Fruit fly (Drosophila melanogaster) whole organism, embryonic: ENCODE data around the gene CG4462.

ENCODE experiments used
- Atf6 ChIP-seq: fragments of 200-800 bp; sonication (Bioruptor generic); IDR thresholded peaks from 2 replicates; pipeline ENCODE4 v1.3.6; 2022; ENCODE audit warnings: missing biosample characterization, missing genetic modification characterization
- CG10209 ChIP-seq: fragments of 200-800 bp; sonication (Bioruptor generic); optimal IDR thresholded peaks from 3 replicates; lab custom pipeline; 2017; ENCODE audit warnings: missing biosample characterization, mild to moderate bottlenecking, missing genetic modification characterization, missing genetic modification reagents
- CG10979 ChIP-seq: fragments of 200-800 bp; sonication (Bioruptor generic); optimal IDR thresholded peaks from 2 replicates; lab custom pipeline; 2018; ENCODE audit warnings: missing biosample characterization, mild to moderate bottlenecking, missing genetic modification characterization, moderate library complexity
- CG13894 ChIP-seq: fragments of 200-800 bp; sonication (Bioruptor generic); optimal IDR thresholded peaks from 3 replicates; lab custom pipeline; 2018; ENCODE audit warnings: missing biosample characterization, mild to moderate bottlenecking, missing genetic modification characterization, moderate library complexity
- CG14014 ChIP-seq: fragments of 200-800 bp; sonication (Bioruptor generic); IDR thresholded peaks from 2 replicates; pipeline ENCODE4 v1.3.6; 2022; ENCODE audit warnings: missing biosample characterization, missing genetic modification characterization
- CG14441 ChIP-seq: fragments of 200-800 bp; sonication (Bioruptor generic); IDR thresholded peaks from 2 replicates; pipeline ENCODE4 v1.3.6; 2022; ENCODE audit warnings: missing biosample characterization, missing genetic modification characterization
- CG14860 ChIP-seq: fragments of 200-800 bp; sonication (Bioruptor generic); IDR thresholded peaks from 3 replicates; pipeline ENCODE4 v1.3.6; 2022; ENCODE audit warnings: missing biosample characterization, missing genetic modification characterization; ENCODE audit not compliant: partially characterized antibody
- CG15479 ChIP-seq: fragments of 200-800 bp; sonication (Bioruptor generic); optimal IDR thresholded peaks from 3 replicates; lab custom pipeline; 2019; ENCODE audit warnings: missing biosample characterization, mild to moderate bottlenecking, missing genetic modification characterization, moderate library complexity
- CG1603 ChIP-seq: fragments of 200-800 bp; sonication (Bioruptor generic); optimal IDR thresholded peaks from 2 replicates; lab custom pipeline; 2019; ENCODE audit warnings: missing biosample characterization, mild to moderate bottlenecking, missing genetic modification characterization, moderate library complexity
- CG17912 ChIP-seq: fragments of 200-800 bp; sonication (Bioruptor generic); optimal IDR thresholded peaks from 2 replicates; lab custom pipeline; 2018; ENCODE audit warnings: missing biosample characterization, mild to moderate bottlenecking, missing genetic modification characterization
- CG18599 ChIP-seq: fragments of 200-800 bp; sonication (Bioruptor generic); optimal IDR thresholded peaks from 3 replicates; lab custom pipeline; 2017; ENCODE audit warnings: missing biosample characterization, missing genetic modification characterization, mild to moderate bottlenecking, moderate library complexity, missing genetic modification reagents
- CG2120 ChIP-seq: fragments of 200-800 bp; sonication (Bioruptor generic); optimal IDR thresholded peaks from 3 replicates; lab custom pipeline; 2016; ENCODE audit warnings: missing biosample characterization, missing genetic modification characterization
- CG30403 ChIP-seq: fragments of 200-800 bp; sonication (Bioruptor generic); optimal IDR thresholded peaks from 3 replicates; lab custom pipeline; 2016; ENCODE audit warnings: missing biosample characterization, missing genetic modification characterization
- CG32532 ChIP-seq: fragments of 200-800 bp; sonication (Bioruptor generic); IDR thresholded peaks from 2 replicates; pipeline ENCODE4 v1.3.6; 2022; ENCODE audit warnings: missing biosample characterization, missing genetic modification characterization
- CG33557 ChIP-seq: fragments of 200-800 bp; sonication (Bioruptor generic); optimal IDR thresholded peaks from 2 replicates; lab custom pipeline; 2019; ENCODE audit warnings: missing biosample characterization, mild to moderate bottlenecking, missing genetic modification characterization, moderate library complexity
- CG43689 ChIP-seq: fragments of 200-800 bp; sonication (Bioruptor generic); IDR thresholded peaks from 2 replicates; pipeline ENCODE4 v1.3.6; 2022; ENCODE audit warnings: missing biosample characterization, missing genetic modification characterization
- CG4424 ChIP-seq: fragments of 200-800 bp; sonication (Bioruptor generic); optimal IDR thresholded peaks from 3 replicates; lab custom pipeline; 2016; ENCODE audit warnings: missing biosample characterization, missing genetic modification characterization
- CG4707 ChIP-seq: fragments of 200-800 bp; sonication (Bioruptor generic); optimal IDR thresholded peaks from 2 replicates; lab custom pipeline; 2018; ENCODE audit warnings: missing biosample characterization, mild to moderate bottlenecking, missing genetic modification characterization, moderate library complexity
- CG7839 ChIP-seq: fragments of 200-800 bp; sonication (Bioruptor generic); optimal IDR thresholded peaks from 3 replicates; lab custom pipeline; 2018; ENCODE audit warnings: missing biosample characterization, mild to moderate bottlenecking, missing genetic modification characterization, moderate library complexity
- CHES-1-like ChIP-seq: fragments of 200-800 bp; sonication (Bioruptor generic); optimal IDR thresholded peaks from 2 replicates; lab custom pipeline; 2016; ENCODE audit warnings: missing biosample characterization, missing genetic modification characterization
- Hey ChIP-seq: fragments of 200-800 bp; sonication (Bioruptor generic); optimal IDR thresholded peaks from 3 replicates; lab custom pipeline; 2018; ENCODE audit warnings: missing biosample characterization, mild to moderate bottlenecking, missing genetic modification characterization
- Hr51 ChIP-seq, 2 experiments: fragments of 200-800 bp; sonication (Bioruptor generic); optimal IDR thresholded peaks; 2 replicates in 1 of 2; 3 replicates in 1 of 2; lab custom pipeline; 2016 to 2018; ENCODE audit warnings: missing biosample characterization in 2 of 2, missing genetic modification characterization in 2 of 2, mild to moderate bottlenecking in 1 of 2, moderate library complexity in 1 of 2
- MTF-1 ChIP-seq: fragments of 200-800 bp; sonication (Bioruptor generic); optimal IDR thresholded peaks from 2 replicates; lab custom pipeline; 2018; ENCODE audit warnings: missing biosample characterization, mild to moderate bottlenecking, missing genetic modification characterization, borderline replicate concordance
- Mrtf ChIP-seq: fragments of 200-800 bp; sonication (Bioruptor generic); IDR thresholded peaks from 3 replicates; pipeline ENCODE4 v1.3.6; 2022; ENCODE audit warnings: missing biosample characterization, missing genetic modification characterization
- Sry-δ ChIP-seq: fragments of 200-800 bp; sonication (Bioruptor generic); optimal IDR thresholded peaks from 2 replicates; lab custom pipeline; 2016; ENCODE audit warnings: missing biosample characterization, missing genetic modification characterization
- bbx ChIP-seq: fragments of 200-800 bp; sonication (Bioruptor generic); IDR thresholded peaks from 2 replicates; pipeline ENCODE4 v1.3.6; 2022; ENCODE audit warnings: missing biosample characterization, missing genetic modification characterization; ENCODE audit not compliant: partially characterized antibody
- cato ChIP-seq: fragments of 200-800 bp; sonication (Bioruptor generic); optimal IDR thresholded peaks from 2 replicates; lab custom pipeline; 2016; ENCODE audit warnings: missing biosample characterization, missing genetic modification characterization, borderline replicate concordance
- chinmo ChIP-seq: fragments of 200-800 bp; sonication (Bioruptor generic); IDR thresholded peaks from 4 replicates; pipeline ENCODE4 v1.3.6; 2022; ENCODE audit warnings: missing biosample characterization, missing genetic modification characterization; ENCODE audit not compliant: partially characterized antibody
- cwo ChIP-seq: fragments of 200-800 bp; sonication (Bioruptor generic); optimal IDR thresholded peaks from 3 replicates; lab custom pipeline; 2017; ENCODE audit warnings: missing biosample characterization, missing genetic modification characterization, mild to moderate bottlenecking, moderate library complexity, missing genetic modification reagents
- dysf ChIP-seq: fragments of 200-800 bp; sonication (Bioruptor generic); IDR thresholded peaks from 3 replicates; pipeline ENCODE4 v1.3.6; 2022; ENCODE audit warnings: missing biosample characterization, missing genetic modification characterization
- gt ChIP-seq: fragments of 200-800 bp; sonication (Bioruptor generic); IDR thresholded peaks from 2 replicates; pipeline ENCODE4 v1.3.6; 2022; ENCODE audit warnings: missing biosample characterization, missing genetic modification characterization
- hb ChIP-seq: fragments of 200-800 bp; sonication (Bioruptor generic); IDR thresholded peaks from 3 replicates; pipeline ENCODE4 v1.3.6; 2022; ENCODE audit warnings: missing biosample characterization, missing genetic modification characterization; ENCODE audit not compliant: partially characterized antibody
- inv ChIP-seq: fragments of 200-800 bp; sonication (Bioruptor generic); IDR thresholded peaks from 2 replicates; pipeline ENCODE4 v1.3.6; 2022; ENCODE audit warnings: missing biosample characterization, missing genetic modification characterization; ENCODE audit not compliant: partially characterized antibody
- jing ChIP-seq: fragments of 200-800 bp; sonication (Bioruptor generic); optimal IDR thresholded peaks from 2 replicates; lab custom pipeline; 2018; ENCODE audit warnings: missing biosample characterization, mild to moderate bottlenecking, missing genetic modification characterization
- lab ChIP-seq: fragments of 200-800 bp; sonication (Bioruptor generic); optimal IDR thresholded peaks from 3 replicates; lab custom pipeline; 2017; ENCODE audit warnings: missing biosample characterization, missing genetic modification characterization, mild to moderate bottlenecking, moderate library complexity, missing genetic modification reagents
- nerfin-1 ChIP-seq: fragments of 200-800 bp; sonication (Bioruptor generic); optimal IDR thresholded peaks from 3 replicates; lab custom pipeline; 2019; ENCODE audit warnings: missing biosample characterization, mild to moderate bottlenecking, missing genetic modification characterization, moderate library complexity
- nom ChIP-seq: fragments of 200-800 bp; sonication (Bioruptor generic); optimal IDR thresholded peaks from 2 replicates; lab custom pipeline; 2017; ENCODE audit warnings: missing biosample characterization, missing genetic modification characterization, mild to moderate bottlenecking, moderate library complexity, missing genetic modification reagents
- pan ChIP-seq, 4 experiments: fragments of >200 bp in 3 of 4; fragments of 200-800 bp in 1 of 4; sonication (Bioruptor generic) in 1 of 4; optimal IDR thresholded peaks in 3 of 4; IDR thresholded peaks in 1 of 4; 2 replicates each; pipeline versions ENCODE4 v1.3.6 to Lab custom; 2017 to 2022; ENCODE audit warnings: missing biosample characterization in 2 of 4, missing genetic modification characterization in 2 of 4, mixed read lengths in 1 of 4
- row ChIP-seq: fragments of 200-800 bp; sonication (Bioruptor generic); IDR thresholded peaks from 3 replicates; pipeline ENCODE4 v1.3.6; 2022; ENCODE audit warnings: missing biosample characterization, missing genetic modification characterization
- sd ChIP-seq: fragments of 200-800 bp; sonication (Bioruptor generic); optimal IDR thresholded peaks from 3 replicates; lab custom pipeline; 2018; ENCODE audit warnings: missing biosample characterization, mild to moderate bottlenecking, missing genetic modification characterization, moderate library complexity
- sens-2 ChIP-seq: fragments of 200-800 bp; sonication (Bioruptor generic); IDR thresholded peaks from 2 replicates; pipeline ENCODE4 v1.3.6; 2022; ENCODE audit warnings: missing biosample characterization, missing genetic modification characterization
- shn ChIP-seq: fragments of 200-800 bp; sonication (Bioruptor generic); optimal IDR thresholded peaks from 3 replicates; lab custom pipeline; 2016; ENCODE audit warnings: missing biosample characterization, missing genetic modification characterization
- slou ChIP-seq: fragments of 200-800 bp; sonication (Bioruptor generic); optimal IDR thresholded peaks from 3 replicates; lab custom pipeline; 2016; ENCODE audit warnings: missing biosample characterization, missing genetic modification characterization
- sr ChIP-seq: fragments of 200-800 bp; sonication (Bioruptor generic); IDR thresholded peaks from 3 replicates; pipeline ENCODE4 v1.3.6; 2022; ENCODE audit warnings: missing biosample characterization, missing genetic modification characterization
- tgo ChIP-seq: fragments of 200-800 bp; sonication (Bioruptor generic); IDR thresholded peaks from 3 replicates; pipeline ENCODE4 v1.3.6; 2022; ENCODE audit warnings: missing biosample characterization, missing genetic modification characterization
- tio ChIP-seq: fragments of 200-800 bp; sonication (Bioruptor generic); optimal IDR thresholded peaks from 2 replicates; lab custom pipeline; 2017; ENCODE audit warnings: missing biosample characterization, missing genetic modification characterization, inconsistent platforms

Gene CG4462

dm6 chr3R:19902926-19903739, 22.0 kb downstream of the CG4462 start, which contains the start of gene ClpX (continued):
- TF ChIP-seq nerfin-1 (tag; lab: Kevin White, UChicago) (peak; percentile 37), CG13894 (peak; percentile 10), CG17912 (GFP tag; lab: Kevin White, UChicago) (peak; percentile 18), sens-2 (GFP tag; lab: Robert Waterston, UW) (0 out of 2 replicates have a peak, but pooled peaks have one; percentile 10), CG4707 (GFP tag; lab: Kevin White, UChicago) (peak; percentile 100), gt (GFP tag; lab: Robert Waterston, UW) (no peak), hb (GFP tag; lab: Robert Waterston, UW) (no peak), CG30403 (GFP tag; lab: Kevin White, UChicago) (no peak), inv (GFP tag; lab: Robert Waterston, UW) (peak; percentile 45), CG14860 (peak; percentile 59; the same call in 2 of the 3 replicates), CG33557 (GFP tag; lab: Kevin White, UChicago) (peak; percentile 2), CG1603 (peak; percentile 48), CG7839 (tag; lab: Kevin White, UChicago) (peak; percentile 8), cato (GFP tag; lab: Kevin White, UChicago) (no peak), sd (tag; lab: Kevin White, UChicago) (peak; percentile 24), CG15479 (peak; percentile 80), tio (GFP tag; lab: Kevin White, UChicago) (no peak), CG18599 (GFP tag; lab: Kevin White, UChicago) (no peak), slou (GFP tag; lab: Kevin White, UChicago) (no peak), Sry-δ (GFP tag; lab: Kevin White, UChicago) (peak; percentile 63), CHES-1-like (GFP tag; lab: Kevin White, UChicago) (no peak), bbx (GFP tag; lab: Robert Waterston, UW) (peak; percentile 77), Hr51 (GFP tag; optimal IDR thresholded peaks at IDR 0.05; lab: Kevin White, UChicago) (peak in 1 of 2 experiments; percentile 27), nom (GFP tag; lab: Kevin White, UChicago) (no peak), lab (no peak), CG4424 (GFP tag; lab: Kevin White, UChicago) (no peak), CG10979 (tag; lab: Kevin White, UChicago) (no peak)

DNA sequence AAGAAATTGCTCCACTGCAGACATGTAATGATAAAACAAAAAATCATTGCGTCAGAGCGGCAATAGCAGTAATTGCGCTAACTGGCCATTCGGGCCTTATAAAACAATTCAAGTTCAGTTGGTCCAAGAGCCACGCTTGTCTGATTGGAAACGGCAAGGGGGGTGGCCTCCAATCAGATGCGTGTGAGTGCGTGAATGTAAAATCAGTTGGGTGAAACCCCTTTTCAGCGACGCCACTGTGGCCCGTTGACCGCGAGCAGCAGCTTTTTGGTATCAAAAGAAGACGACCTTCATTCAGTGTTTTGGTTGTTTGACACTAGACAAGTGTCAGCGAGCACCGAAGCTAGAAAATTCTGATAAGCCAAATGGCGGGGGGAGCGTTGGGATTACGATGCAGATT, 22.8 kb downstream of the CG4462 start:
- TF ChIP-seq dysf (GFP tag; lab: Robert Waterston, UW) (peak; percentile 38; the same call in 2 of the 3 replicates), Atf6 (GFP tag; lab: Robert Waterston, UW) (peak; percentile 19; the same call in 1 of the 2 replicates), row (peak; percentile 58; the same call in 2 of the 3 replicates), jing (GFP tag; lab: Kevin White, UChicago) (no peak), CG14441 (GFP tag; lab: Robert Waterston, UW) (peak; percentile 37; the same call in 1 of the 2 replicates), CG2120 (GFP tag; lab: Kevin White, UChicago) (peak; percentile 31), sr (0 out of 3 replicates have a peak, but pooled peaks have one; percentile 22), chinmo (GFP tag; lab: Robert Waterston, UW) (peak; percentile 83; the same call in 3 of the 4 replicates), CG43689 (GFP tag; lab: Robert Waterston, UW) (no peak), CG14014 (GFP tag; lab: Robert Waterston, UW) (peak; percentile 65; the same call in 1 of the 2 replicates), pan (optimal IDR thresholded peaks at IDR 0.05; lab: Kevin White, UChicago) (no peak), pan (GFP tag; optimal IDR thresholded peaks at IDR 0.05 in 1 of 2, IDR thresholded peaks at IDR 0.05 in 1 of 2) (peak in 1 of 2 experiments; percentile 44), tgo (GFP tag; lab: Robert Waterston, UW) (peak; percentile 19; the same call in 1 of the 3 replicates), MTF-1 (GFP tag; lab: Kevin White, UChicago) (peak; percentile 16), CG10209 (GFP tag; lab: Kevin White, UChicago) (no peak), CG32532 (GFP tag; lab: Robert Waterston, UW) (peak; percentile 47; the same call in 1 of the 2 replicates), Hey (no peak), Mrtf (GFP tag; lab: Robert Waterston, UW) (0 out of 3 replicates have a peak, but pooled peaks have one; percentile 40), cwo (GFP tag; lab: Kevin White, UChicago) (no peak), shn (GFP tag; lab: Kevin White, UChicago) (no peak)
